Fruit fly (Drosophila melanogaster) whole organism, prepupa: ENCODE data around the gene Daao2.
A peak's percentile ranks its signal among the peaks of the same experiment; 100 is the strongest.

ENCODE experiments used
- Blimp-1 ChIP-seq: fragments of 200-800 bp; sonication (Bioruptor generic); optimal IDR thresholded peaks from 3 replicates; lab custom pipeline; 2017; ENCODE audit warnings: missing biosample characterization, missing genetic modification characterization, mild to moderate bottlenecking, moderate library complexity, missing genetic modification reagents
- CG10669 ChIP-seq: fragments of 200-800 bp; sonication (Bioruptor generic); optimal IDR thresholded peaks from 3 replicates; lab custom pipeline; 2018; ENCODE audit warnings: missing biosample characterization, mild to moderate bottlenecking, missing genetic modification characterization, moderate library complexity
- CG11294 ChIP-seq: fragments of 200-800 bp; sonication (Bioruptor generic); IDR thresholded peaks from 2 replicates; pipeline ENCODE4 v1.3.6; 2022; ENCODE audit warnings: missing biosample characterization, missing genetic modification characterization
- CG15336 ChIP-seq: fragments of 200-800 bp; sonication (Bioruptor generic); IDR thresholded peaks from 2 replicates; pipeline ENCODE4 v1.3.6; 2022; ENCODE audit warnings: missing biosample characterization, missing genetic modification characterization
- CG16779 ChIP-seq: fragments of 200-800 bp; sonication (Bioruptor generic); optimal IDR thresholded peaks from 3 replicates; lab custom pipeline; 2017; ENCODE audit warnings: missing biosample characterization, mild to moderate bottlenecking, missing genetic modification characterization
- CG3032 ChIP-seq: fragments of 200-800 bp; optimal IDR thresholded peaks from 2 replicates; lab custom pipeline; 2019; ENCODE audit warnings: missing biosample characterization, mild to moderate bottlenecking, missing genetic modification characterization, moderate library complexity
- CG34406 ChIP-seq: fragments of 200-800 bp; sonication (Bioruptor generic); optimal IDR thresholded peaks from 3 replicates; lab custom pipeline; 2016; ENCODE audit warnings: missing biosample characterization, missing genetic modification characterization
- CG4318 ChIP-seq: fragments of 200-800 bp; sonication (Bioruptor generic); optimal IDR thresholded peaks from 3 replicates; lab custom pipeline; 2017; ENCODE audit warnings: missing biosample characterization, mild to moderate bottlenecking, missing genetic modification characterization
- CG7368 ChIP-seq: fragments of 200-800 bp; sonication (Bioruptor generic); optimal IDR thresholded peaks from 3 replicates; lab custom pipeline; 2016; ENCODE audit warnings: missing biosample characterization, missing genetic modification characterization
- CG8119 ChIP-seq: fragments of 200-800 bp; sonication (Bioruptor generic); IDR thresholded peaks from 3 replicates; pipeline ENCODE4 v1.3.6; 2022; ENCODE audit warnings: missing biosample characterization, missing genetic modification characterization
- Eip78C ChIP-seq: fragments of 200-800 bp; sonication (Bioruptor generic); peaks from one replicate; lab custom pipeline; 2016; ENCODE audit warnings: missing biosample characterization, missing genetic modification characterization
- Ets96B ChIP-seq: fragments of 200-800 bp; optimal IDR thresholded peaks from 2 replicates; lab custom pipeline; 2019; ENCODE audit warnings: missing biosample characterization, mild to moderate bottlenecking, missing genetic modification characterization, moderate library complexity
- Hr38 ChIP-seq: sonication (Bioruptor generic); optimal IDR thresholded peaks from 2 replicates; lab custom pipeline; 2016; ENCODE audit warnings: missing biosample characterization, missing genetic modification characterization
- Met ChIP-seq: fragments of 200-800 bp; sonication (Bioruptor generic); optimal IDR thresholded peaks from 3 replicates; lab custom pipeline; 2016; ENCODE audit warnings: missing biosample characterization, missing genetic modification characterization
- OdsH ChIP-seq: fragments of 200-800 bp; sonication (Bioruptor generic); optimal IDR thresholded peaks from 3 replicates; lab custom pipeline; 2016; ENCODE audit warnings: missing biosample characterization, missing genetic modification characterization
- Smox ChIP-seq: fragments of 200-800 bp; sonication (Bioruptor generic); optimal IDR thresholded peaks from 3 replicates; lab custom pipeline; 2016; ENCODE audit warnings: missing biosample characterization, missing genetic modification characterization
- Sox102F ChIP-seq: fragments of 200-800 bp; sonication (Bioruptor generic); optimal IDR thresholded peaks from 2 replicates; lab custom pipeline; 2016; ENCODE audit warnings: missing biosample characterization, mild to moderate bottlenecking, missing genetic modification characterization
- Sox14 ChIP-seq: fragments of 200-800 bp; sonication (Bioruptor generic); optimal IDR thresholded peaks from 3 replicates; lab custom pipeline; 2016; ENCODE audit warnings: missing biosample characterization, missing genetic modification characterization
- achi ChIP-seq: fragments of 200-800 bp; sonication (Bioruptor generic); optimal IDR thresholded peaks from 3 replicates; lab custom pipeline; 2016; ENCODE audit warnings: missing biosample characterization, missing genetic modification characterization
- acj6 ChIP-seq: fragments of 200-800 bp; sonication (Bioruptor generic); optimal IDR thresholded peaks from 3 replicates; lab custom pipeline; 2016; ENCODE audit warnings: missing biosample characterization, missing genetic modification characterization
- cyc ChIP-seq: fragments of 200-800 bp; sonication (Bioruptor generic); optimal IDR thresholded peaks from 3 replicates; lab custom pipeline; 2016; ENCODE audit warnings: missing biosample characterization, missing genetic modification characterization
- dac ChIP-seq: fragments of 200-800 bp; sonication (Bioruptor generic); optimal IDR thresholded peaks from 2 replicates; lab custom pipeline; 2017; ENCODE audit warnings: missing biosample characterization, mild to moderate bottlenecking, missing genetic modification characterization
- eg ChIP-seq: fragments of 200-800 bp; sonication (Bioruptor generic); IDR thresholded peaks from 3 replicates; pipeline ENCODE4 v1.3.6; 2022; ENCODE audit warnings: missing biosample characterization, missing genetic modification characterization
- esn ChIP-seq: fragments of 200-800 bp; sonication (Bioruptor generic); optimal IDR thresholded peaks from 2 replicates; lab custom pipeline; 2016; ENCODE audit warnings: missing biosample characterization, mild to moderate bottlenecking, missing genetic modification characterization, moderate library complexity
- fkh ChIP-seq: fragments of 200-800 bp; sonication (Bioruptor generic); optimal IDR thresholded peaks from 3 replicates; lab custom pipeline; 2017; ENCODE audit warnings: missing biosample characterization, mild to moderate bottlenecking, missing genetic modification characterization, moderate library complexity
- lz ChIP-seq: fragments of 200-800 bp; sonication (Bioruptor generic); optimal IDR thresholded peaks from 3 replicates; lab custom pipeline; 2016; ENCODE audit warnings: missing biosample characterization, missing genetic modification characterization
- spab ChIP-seq: fragments of 200-800 bp; sonication (Bioruptor generic); optimal IDR thresholded peaks from 2 replicates; lab custom pipeline; 2017; ENCODE audit warnings: missing biosample characterization, mild to moderate bottlenecking, missing genetic modification characterization, missing genetic modification reagents
- ss ChIP-seq, 2 experiments: fragments of 200-800 bp; sonication (Bioruptor generic); optimal IDR thresholded peaks; 2 replicates in 1 of 2; 3 replicates in 1 of 2; lab custom pipeline; 2017 to 2018; ENCODE audit warnings: mild to moderate bottlenecking in 2 of 2, missing biosample characterization in 2 of 2, missing genetic modification characterization in 2 of 2, moderate library complexity in 1 of 2
- svp ChIP-seq: fragments of 200-800 bp; sonication (Bioruptor generic); peaks from one replicate; lab custom pipeline; 2016; ENCODE audit warnings: missing biosample characterization, missing genetic modification characterization
- topi ChIP-seq: fragments of 200-800 bp; sonication (Bioruptor generic); optimal IDR thresholded peaks from 3 replicates; lab custom pipeline; 2016; ENCODE audit warnings: missing biosample characterization, missing genetic modification characterization
- vri ChIP-seq: fragments of 200-800 bp; sonication (Bioruptor generic); optimal IDR thresholded peaks from 3 replicates; lab custom pipeline; 2016; ENCODE audit warnings: missing biosample characterization, mild to moderate bottlenecking, missing genetic modification characterization

Gene Daao2

dm6 chr2L:6802740-6803139, at the start of gene Daao2, which contains the start of gene CG17377:
Gene Daao2, plus strand, starts transcription at chr2L:6803011.
Gene CG17377, minus strand, starts transcription at chr2L:6802840.
- no peak for TF ChIP-seq CG16779 (tag; lab: Kevin White, UChicago)
- TF ChIP-seq Smox, result no peak
- TF ChIP-seq vri (GFP tag; lab: Kevin White, UChicago), result peak; percentile 52
- no peak for TF ChIP-seq CG7368 (GFP tag; lab: Kevin White, UChicago)

dm6 chr2L:6759528-6759927, 43.3 kb upstream of the Daao2 start, which contains the start of gene CG11322:
Gene CG11322, minus strand, starts transcription at chr2L:6759628.
- TF ChIP-seq CG34406 (GFP tag; lab: Kevin White, UChicago) (no peak), spab (no peak), Blimp-1 (GFP tag; lab: Kevin White, UChicago) (no peak), CG4318 (GFP tag; lab: Kevin White, UChicago) (no peak), Sox102F (no peak), Met (no peak), cyc (no peak), CG10669 (GFP tag; lab: Kevin White, UChicago) (no peak), CG15336 (GFP tag; lab: Robert Waterston, UW) (no peak), OdsH (GFP tag; lab: Kevin White, UChicago) (no peak)
- TF ChIP-seq, all 60 proteins: peak for 0

- TF ChIP-seq achi (GFP tag; lab: Kevin White, UChicago) (no peak), Ets96B (tag; lab: Kevin White, UChicago) (no peak), Eip78C (GFP tag; lab: Kevin White, UChicago) (no peak), Blimp-1 (GFP tag; lab: Kevin White, UChicago) (no peak)
These were observed 30.2 kb upstream of the Daao2 start, which contains the start of gene LUBEL for dm6 chr2L:6772655-6773054. Gene LUBEL, minus strand, starts transcription at chr2L:6772755.

- TF ChIP-seq lz (GFP tag; lab: Kevin White, UChicago) (no peak), CG11294 (GFP tag; lab: Robert Waterston, UW) (no peak), Eip78C (GFP tag; lab: Kevin White, UChicago) (no peak), esn (no peak), Sox14 (GFP tag; lab: Kevin White, UChicago) (no peak), eg (GFP tag; lab: Robert Waterston, UW) (no peak), topi (no peak), fkh (GFP tag; lab: Kevin White, UChicago) (no peak), ss (GFP tag; optimal IDR thresholded peaks at IDR 0.05; lab: Kevin White, UChicago) (no peak)
These were observed 29.2 kb upstream of the Daao2 start, which contains the start of gene CG17378 for dm6 chr2L:6773645-6774044. Gene CG17378, plus strand, starts transcription at chr2L:6774041.

- TF ChIP-seq dac (GFP tag; lab: Kevin White, UChicago) (no peak), svp (peak; percentile 55), CG8119 (GFP tag; lab: Robert Waterston, UW) (no peak), CG10669 (GFP tag; lab: Kevin White, UChicago) (peak; percentile 3), Hr38 (GFP tag; lab: Kevin White, UChicago) (no peak), acj6 (GFP tag; lab: Kevin White, UChicago) (no peak)
These were observed 28.0 kb upstream of the Daao2 start for dm6 chr2L:6774853-6775252.

dm6 chr2L:6783395-6783794, 19.4 kb upstream of the Daao2 start:
- TF ChIP-seq CG3032 (tag; lab: Kevin White, UChicago) (no peak), Eip78C (GFP tag; lab: Kevin White, UChicago) (peak; percentile 51)
